Worm (Caenorhabditis elegans) whole organism, L3 larva: ENCODE measurements around the gene Y42H9AR.5.

ENCODE experiments used
- egl-27 ChIP-seq: sonication (generic microtip); optimal IDR thresholded peaks from 4 replicates; lab custom pipeline; 2017; ENCODE audit warnings: missing biosample characterization, missing genetic modification reagents, missing genetic modification characterization
- egl-5 ChIP-seq: fragments of 150-350 bp; optimal IDR thresholded peaks from 2 replicates; lab custom pipeline; 2017; ENCODE audit warnings: missing biosample characterization, missing genetic modification reagents, missing genetic modification characterization, inconsistent platforms
- fos-1 ChIP-seq: fragments of 150-350 bp; optimal IDR thresholded peaks from 2 replicates; lab custom pipeline; 2014; ENCODE audit warnings: missing biosample characterization, missing genetic modification characterization
- lin-39 ChIP-seq: fragments of 150-350 bp; optimal IDR thresholded peaks from 2 replicates; lab custom pipeline; 2018; ENCODE audit warnings: missing biosample characterization, missing genetic modification reagents, missing genetic modification characterization
- nhr-12 ChIP-seq: fragments of 150-350 bp; optimal IDR thresholded peaks from 2 replicates; lab custom pipeline; 2014; ENCODE audit warnings: missing biosample characterization, missing genetic modification characterization
- nhr-43 ChIP-seq: sonication (generic microtip); optimal IDR thresholded peaks from 2 replicates; lab custom pipeline; 2016; ENCODE audit warnings: mild to moderate bottlenecking, missing genetic modification characterization, missing compliant biosample characterization; ENCODE audit not compliant: poor library complexity, severe bottlenecking
- nhr-76 ChIP-seq: fragments of 150-350 bp; sonication (generic microtip); optimal IDR thresholded peaks from 5 replicates; lab custom pipeline; 2014; ENCODE audit warnings: missing biosample characterization, missing genetic modification characterization
- nhr-77 ChIP-seq: fragments of 150-350 bp; optimal IDR thresholded peaks from 2 replicates; lab custom pipeline; 2014; ENCODE audit warnings: missing biosample characterization, missing genetic modification characterization
- pqm-1 ChIP-seq: fragments of 150-350 bp; optimal IDR thresholded peaks from 2 replicates; lab custom pipeline; 2017; ENCODE audit warnings: missing biosample characterization, missing genetic modification characterization, inconsistent platforms
- sea-2 ChIP-seq: fragments of 150-350 bp; sonication (generic microtip); optimal IDR thresholded peaks from 4 replicates; lab custom pipeline; 2014; ENCODE audit warnings: missing biosample characterization, missing genetic modification reagents, missing genetic modification characterization
- unc-62 ChIP-seq: fragments of 150-350 bp; sonication (generic microtip); optimal IDR thresholded peaks from 4 replicates; lab custom pipeline; 2014; ENCODE audit warnings: missing biosample characterization, missing genetic modification reagents, missing genetic modification characterization
- ztf-11 ChIP-seq: fragments of 150-350 bp; optimal IDR thresholded peaks from 2 replicates; lab custom pipeline; 2014; ENCODE audit warnings: missing biosample characterization, missing genetic modification characterization
- ztf-4 ChIP-seq: fragments of 150-350 bp; optimal IDR thresholded peaks from 2 replicates; lab custom pipeline; 2014; ENCODE audit warnings: missing biosample characterization, missing genetic modification characterization

DNA sequence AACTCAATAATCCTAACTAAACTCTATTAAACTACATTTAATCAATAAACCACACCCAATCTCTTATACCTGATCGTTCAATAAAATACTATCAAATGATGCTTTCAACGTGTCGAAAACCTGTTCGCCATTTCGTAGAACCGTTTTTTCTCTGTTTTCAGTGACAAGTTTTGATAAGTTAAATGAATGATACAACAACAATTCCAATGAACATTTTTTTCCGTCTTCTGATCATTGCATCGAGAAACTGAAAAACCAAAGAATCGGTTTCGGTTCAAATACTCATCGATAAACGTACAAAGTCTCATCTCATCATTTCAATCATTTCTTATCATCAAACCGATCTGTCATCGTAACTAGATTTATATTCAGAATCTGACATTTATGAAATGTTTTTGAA, 865 bp downstream of the Y42H9AR.5 start:
- TF ChIP-seq nhr-12 (tag; lab: Kevin White, UChicago) (no peak), nhr-76 (no peak), pqm-1 (tag; lab: Kevin White, UChicago) (no peak), unc-62 (GFP tag; lab: Kevin White, UChicago) (no peak), egl-27 (no peak), sea-2 (no peak), nhr-77 (tag; lab: Kevin White, UChicago) (no peak), fos-1 (tag; lab: Kevin White, UChicago) (no peak), lin-39 (no peak), ztf-11 (tag; lab: Kevin White, UChicago) (no peak), egl-5 (tag; lab: Kevin White, UChicago) (no peak), nhr-43 (peak; percentile 66), ztf-4 (no peak)
